Worm (Caenorhabditis elegans) whole organism, L2 larva: ENCODE measurements around the gene agr-1.

Source experiments
- C34F6.9 ChIP-seq: fragments of 150-350 bp; optimal IDR thresholded peaks from 2 replicates; lab custom pipeline; 2014; ENCODE audit warnings: missing biosample characterization, missing genetic modification characterization
- F13H6.1 ChIP-seq: sonication (generic microtip); optimal IDR thresholded peaks from 2 replicates; lab custom pipeline; 2016; ENCODE audit warnings: missing genetic modification characterization, missing compliant biosample characterization
- R02D3.7 ChIP-seq: fragments of 150-350 bp; optimal IDR thresholded peaks from 2 replicates; lab custom pipeline; 2014; ENCODE audit warnings: missing biosample characterization, missing genetic modification characterization
- ZK546.5 ChIP-seq: sonication (generic microtip); optimal IDR thresholded peaks from 2 replicates; lab custom pipeline; 2017; ENCODE audit warnings: missing biosample characterization, missing genetic modification characterization
- aly-2 ChIP-seq: fragments of 150-350 bp; optimal IDR thresholded peaks from 2 replicates; lab custom pipeline; 2014; ENCODE audit warnings: missing biosample characterization, missing genetic modification characterization
- ama-1 ChIP-seq: fragments of 150-350 bp; optimal IDR thresholded peaks from 2 replicates; lab custom pipeline; 2018; ENCODE audit warnings: inconsistent platforms
- blmp-1 ChIP-seq: sonication (generic microtip); optimal IDR thresholded peaks from 2 replicates; lab custom pipeline; 2017; ENCODE audit warnings: missing genetic modification characterization, mild to moderate bottlenecking, missing compliant biosample characterization, antibody characterized with exemption, moderate library complexity; ENCODE audit not compliant: insufficient read depth
- ceh-16 ChIP-seq: fragments of 150-350 bp; optimal IDR thresholded peaks from 2 replicates; lab custom pipeline; 2014; ENCODE audit warnings: missing biosample characterization, missing genetic modification characterization
- crh-2 ChIP-seq: sonication (generic microtip); optimal IDR thresholded peaks from 2 replicates; lab custom pipeline; 2017; ENCODE audit warnings: missing biosample characterization, missing genetic modification characterization
- elt-1 ChIP-seq: fragments of 150-350 bp; optimal IDR thresholded peaks from 2 replicates; lab custom pipeline; 2014; ENCODE audit warnings: missing biosample characterization, missing genetic modification characterization
- fos-1 ChIP-seq: fragments of 150-350 bp; optimal IDR thresholded peaks from 2 replicates; lab custom pipeline; 2014; ENCODE audit warnings: missing biosample characterization, missing genetic modification characterization
- lin-11 ChIP-seq: fragments of 150-350 bp; sonication (generic microtip); optimal IDR thresholded peaks from 2 replicates; lab custom pipeline; 2014; ENCODE audit warnings: missing biosample characterization, missing genetic modification characterization, inconsistent platforms, mixed read lengths
- lin-13 ChIP-seq: fragments of 150-350 bp; optimal IDR thresholded peaks from 2 replicates; lab custom pipeline; 2014; ENCODE audit warnings: missing biosample characterization, missing genetic modification reagents, missing genetic modification characterization
- lsy-2 ChIP-seq, 2 experiments: fragments of 150-350 bp in 1 of 2; sonication (generic microtip) in 1 of 2; optimal IDR thresholded peaks; 2 replicates each; lab custom pipeline; 2014 to 2017; ENCODE audit warnings: missing biosample characterization in 2 of 2, missing genetic modification characterization in 2 of 2
- mbf-1 ChIP-seq: sonication (generic microtip); optimal IDR thresholded peaks from 2 replicates; lab custom pipeline; 2017; ENCODE audit warnings: missing biosample characterization, missing genetic modification characterization
- nhr-11 ChIP-seq: fragments of 150-350 bp; optimal IDR thresholded peaks from 2 replicates; lab custom pipeline; 2014; ENCODE audit warnings: missing biosample characterization, missing genetic modification characterization
- nhr-12 ChIP-seq: fragments of 150-350 bp; optimal IDR thresholded peaks from 2 replicates; lab custom pipeline; 2014; ENCODE audit warnings: missing biosample characterization, missing genetic modification characterization
- nhr-23 ChIP-seq: fragments of 150-350 bp; optimal IDR thresholded peaks from 2 replicates; lab custom pipeline; 2014; ENCODE audit warnings: missing biosample characterization, missing genetic modification reagents, missing genetic modification characterization
- nhr-237 ChIP-seq: fragments of 150-350 bp; optimal IDR thresholded peaks from 2 replicates; lab custom pipeline; 2014; ENCODE audit warnings: missing biosample characterization, missing genetic modification characterization
- nhr-25 ChIP-seq: fragments of 150-350 bp; sonication (generic microtip); optimal IDR thresholded peaks from 3 replicates; lab custom pipeline; 2014; ENCODE audit warnings: missing biosample characterization, missing genetic modification characterization
- nhr-77 ChIP-seq: fragments of 150-350 bp; optimal IDR thresholded peaks from 2 replicates; lab custom pipeline; 2014; ENCODE audit warnings: missing biosample characterization, missing genetic modification characterization
- sem-4 ChIP-seq: fragments of 150-350 bp; optimal IDR thresholded peaks from 2 replicates; lab custom pipeline; 2014; ENCODE audit warnings: missing biosample characterization, missing genetic modification reagents, missing genetic modification characterization
- sma-3 ChIP-seq: sonication (generic microtip); optimal IDR thresholded peaks from 2 replicates; lab custom pipeline; 2016; ENCODE audit warnings: missing genetic modification reagents, missing genetic modification characterization, missing compliant biosample characterization
- sma-9 ChIP-seq, 2 experiments: fragments of 150-350 bp in 1 of 2; sonication (generic microtip) in 1 of 2; optimal IDR thresholded peaks; 2 replicates each; lab custom pipeline; 2014 to 2016; ENCODE audit warnings: missing genetic modification characterization in 2 of 2, mild to moderate bottlenecking in 1 of 2, missing biosample characterization in 1 of 2, missing compliant biosample characterization in 1 of 2, missing genetic modification reagents in 1 of 2, moderate library complexity in 1 of 2
- unc-39 ChIP-seq: fragments of 150-350 bp; optimal IDR thresholded peaks from 2 replicates; lab custom pipeline; 2014; ENCODE audit warnings: missing biosample characterization, missing genetic modification characterization
- unc-62 ChIP-seq: fragments of 150-350 bp; optimal IDR thresholded peaks from 2 replicates; lab custom pipeline; 2014; ENCODE audit warnings: missing biosample characterization, missing genetic modification reagents, missing genetic modification characterization
- zag-1 ChIP-seq: fragments of 150-350 bp; optimal IDR thresholded peaks from 2 replicates; lab custom pipeline; 2014; ENCODE audit warnings: missing biosample characterization, missing genetic modification characterization
- ztf-1 ChIP-seq: fragments of 200-800 bp; sonication (Bioruptor generic); conservative IDR thresholded peaks from 2 replicates; pipeline ENCODE4 v1.3.6; 2022; ENCODE audit warnings: missing genetic modification characterization, missing compliant biosample characterization
- ztf-4 ChIP-seq: fragments of 150-350 bp; optimal IDR thresholded peaks from 2 replicates; lab custom pipeline; 2014; ENCODE audit warnings: missing biosample characterization, missing genetic modification characterization

agr-1 gene

DNA sequence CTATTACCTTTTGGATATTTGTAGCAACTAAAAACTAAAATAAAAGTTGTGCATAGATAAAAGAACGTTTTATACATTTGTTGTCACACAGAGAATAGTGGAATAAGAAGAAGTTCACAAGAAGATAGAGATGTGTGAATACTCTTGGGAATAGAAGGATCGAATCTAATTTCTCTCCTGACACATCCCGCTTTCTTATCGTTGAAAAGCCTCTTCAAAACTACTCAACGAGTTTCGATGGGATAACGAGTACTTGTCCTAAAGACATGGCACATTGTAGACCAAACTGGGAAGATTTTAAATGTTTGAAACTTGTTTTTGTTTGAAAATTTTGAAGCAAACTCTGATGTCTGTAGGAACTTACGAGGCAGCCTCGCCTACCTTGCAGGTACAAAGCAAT, 2.5 kb downstream of the agr-1 start:
- TF ChIP-seq mbf-1 (tag; lab: Kevin White, UChicago) (no peak), nhr-23 (tag; lab: Kevin White, UChicago) (no peak), F13H6.1 (tag; lab: Kevin White, UChicago) (no peak), zag-1 (tag; lab: Kevin White, UChicago) (no peak), ama-1 (no peak), lin-13 (GFP tag; lab: Kevin White, UChicago) (no peak), ceh-16 (no peak), nhr-25 (tag; lab: Kevin White, UChicago) (no peak), fos-1 (no peak), nhr-12 (tag; lab: Kevin White, UChicago) (no peak)
- TF ChIP-seq, all 48 proteins: peak for 0

- TF ChIP-seq R02D3.7 (tag; lab: Kevin White, UChicago), result no peak
- TF ChIP-seq ztf-1 (GFP tag; lab: Robert Waterston, UW), result no peak
- TF ChIP-seq unc-39 (tag; lab: Kevin White, UChicago), result no peak
- no peak for TF ChIP-seq nhr-77
- TF ChIP-seq lin-11 (tag; lab: Kevin White, UChicago), result no peak
- no peak for TF ChIP-seq ama-1
These were observed 4.9 kb downstream of the agr-1 start for ce11 chrII:6770030-6770429.

DNA sequence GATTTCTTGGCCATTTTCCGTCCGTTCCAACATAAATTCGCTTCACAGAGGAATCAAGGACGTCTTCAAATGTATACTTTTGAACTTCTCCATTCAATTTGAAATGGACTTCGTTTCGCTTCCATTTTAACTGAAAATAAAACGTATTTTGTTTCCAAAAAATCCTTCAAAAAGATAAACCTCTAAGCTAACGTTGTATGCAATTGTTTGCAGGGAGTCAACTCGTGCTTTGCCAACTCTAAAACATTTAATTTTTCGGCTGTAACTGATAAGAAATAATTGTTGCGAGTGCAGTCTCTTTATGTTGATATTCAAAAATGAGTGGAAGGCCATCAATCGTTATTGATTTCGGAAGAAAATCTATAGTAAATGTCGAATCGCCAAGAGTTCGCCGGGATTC, 7.0 kb downstream of the agr-1 start, which contains the start of gene F41G3.18:
TSS of gene F41G3.18 (plus strand) at position 301 of the 400 bp plus-strand sequence.
- TF ChIP-seq fos-1, result peak; percentile 35
- TF ChIP-seq elt-1 (tag; lab: Kevin White, UChicago), result no peak

- no peak for TF ChIP-seq C34F6.9 (tag; lab: Kevin White, UChicago)
- TF ChIP-seq sem-4 (tag; lab: Kevin White, UChicago), result no peak
- TF ChIP-seq unc-62 (GFP tag; lab: Kevin White, UChicago), result no peak
- no peak for TF ChIP-seq sma-9 (GFP tag; optimal IDR thresholded peaks at IDR 0.05; lab: Kevin White, UChicago)
- no peak for TF ChIP-seq sma-9 (tag; optimal IDR thresholded peaks at IDR 0.05; lab: Kevin White, UChicago)
- no peak for TF ChIP-seq aly-2 (tag; lab: Kevin White, UChicago)
- TF ChIP-seq nhr-12 (tag; lab: Kevin White, UChicago), result no peak
- no peak for TF ChIP-seq ztf-4
- TF ChIP-seq ceh-16, result no peak
- no peak for TF ChIP-seq sma-3 (GFP tag; lab: Kevin White, UChicago)
- TF ChIP-seq ZK546.5 (tag; lab: Kevin White, UChicago), result no peak
- TF ChIP-seq crh-2 (tag; lab: Kevin White, UChicago), result no peak
These were observed 10.2 kb downstream of the agr-1 start, which contains the start of gene nlp-50 for ce11 chrII:6764734-6765133. Gene nlp-50 (plus strand): TSS chrII:6765034.

DNA sequence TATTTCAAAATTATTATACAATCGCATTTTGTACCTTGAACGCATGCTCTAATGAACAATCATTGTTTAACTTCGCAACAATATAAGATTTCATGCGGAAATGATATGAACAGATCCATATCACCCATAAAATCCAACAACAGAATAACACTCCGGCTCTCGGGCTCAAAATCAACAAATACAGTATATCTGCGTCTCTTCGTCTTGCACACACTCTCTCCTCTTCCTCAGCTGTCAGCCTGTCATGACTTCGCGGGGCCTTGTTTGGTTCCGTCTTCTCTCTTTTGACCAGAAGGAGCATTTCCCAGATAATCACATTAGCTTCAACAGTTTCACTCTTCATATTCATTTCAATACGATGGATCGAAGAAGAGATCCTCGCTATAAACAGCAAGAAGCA, 18.7 kb downstream of the agr-1 start, which contains the start of gene F41G3.3:
TSS of gene F41G3.3 (plus strand) at position 301 of the 400 bp plus-strand sequence.
- TF ChIP-seq aly-2 (tag; lab: Kevin White, UChicago), result no peak
- TF ChIP-seq ceh-16, result no peak

DNA sequence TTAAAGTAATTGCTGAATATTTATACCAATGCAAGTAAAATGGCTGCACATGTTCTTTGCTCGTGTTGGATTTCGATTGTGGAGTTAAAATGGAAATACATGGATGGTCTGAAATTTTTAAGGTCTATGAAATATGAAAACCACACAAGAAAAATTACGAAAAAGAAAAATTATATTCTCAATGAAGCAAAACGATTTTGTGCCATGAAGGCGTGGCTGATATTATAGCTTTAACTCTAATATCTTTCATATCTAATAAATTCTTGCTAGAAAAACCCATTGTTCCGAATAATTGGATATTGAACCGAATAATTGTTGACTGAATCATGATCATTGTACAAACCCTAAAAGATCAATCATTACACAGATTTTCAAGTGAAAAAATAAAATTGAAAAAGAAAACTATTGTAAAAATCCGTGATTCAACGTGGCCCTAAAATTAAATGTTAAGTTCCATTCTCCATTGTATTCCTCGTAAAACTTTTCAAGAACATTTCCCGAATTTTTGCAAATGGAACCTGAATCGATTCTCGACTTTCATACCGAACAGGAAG, 20.2 kb downstream of the agr-1 start, which contains the start of the genes srx-95 and fis-1:
TSS of gene srx-95 (minus strand) at position 101 of the 554 bp plus-strand sequence.
TSS of gene fis-1 (plus strand) at position 504 of the 554 bp plus-strand sequence.
- TF ChIP-seq lsy-2 (tag; optimal IDR thresholded peaks at IDR 0.05; lab: Kevin White, UChicago), result no peak
- TF ChIP-seq lin-11 (tag; lab: Kevin White, UChicago), result no peak
- TF ChIP-seq ZK546.5 (tag; lab: Kevin White, UChicago), result no peak
- TF ChIP-seq sem-4 (tag; lab: Kevin White, UChicago), result no peak
- TF ChIP-seq nhr-12 (tag; lab: Kevin White, UChicago), result no peak
- TF ChIP-seq blmp-1, result no peak
- TF ChIP-seq R02D3.7 (tag; lab: Kevin White, UChicago), result no peak
- no peak for TF ChIP-seq nhr-11 (tag; lab: Kevin White, UChicago)
- no peak for TF ChIP-seq lin-13 (GFP tag; lab: Kevin White, UChicago)
- no peak for TF ChIP-seq C34F6.9 (tag; lab: Kevin White, UChicago)
- no peak for TF ChIP-seq aly-2 (tag; lab: Kevin White, UChicago)
- no peak for TF ChIP-seq zag-1 (tag; lab: Kevin White, UChicago)
- TF ChIP-seq mbf-1 (tag; lab: Kevin White, UChicago), result no peak
- no peak for TF ChIP-seq nhr-237 (tag; lab: Kevin White, UChicago)
- TF ChIP-seq ztf-4, result no peak
- no peak for TF ChIP-seq nhr-23 (tag; lab: Kevin White, UChicago)
- no peak for TF ChIP-seq ama-1
- TF ChIP-seq, all 48 proteins: peak for 0
